Worm (Caenorhabditis elegans): Measurements from ENCODE around the gene K08D8.4.

K08D8.4 gene

ce11 chrIV:12893166-12893565, 16.6 kb downstream of the K08D8.4 start, which contains the start of gene K08D8.12:
Gene K08D8.12 (plus strand): TSS chrIV:12893466.
- TF ChIP-seq ama-1 (optimal IDR thresholded peaks at IDR 0.05) (no peak), fos-1 (tag; optimal IDR thresholded peaks at IDR 0.05) (no peak), C34F6.9 (tag; optimal IDR thresholded peaks at IDR 0.05) (no peak), unc-55 (GFP tag; optimal IDR thresholded peaks at IDR 0.05) (no peak), sma-3 (GFP tag; optimal IDR thresholded peaks at IDR 0.05) (no peak), lin-13 (GFP tag; optimal IDR thresholded peaks at IDR 0.05) (no peak)

DNA sequence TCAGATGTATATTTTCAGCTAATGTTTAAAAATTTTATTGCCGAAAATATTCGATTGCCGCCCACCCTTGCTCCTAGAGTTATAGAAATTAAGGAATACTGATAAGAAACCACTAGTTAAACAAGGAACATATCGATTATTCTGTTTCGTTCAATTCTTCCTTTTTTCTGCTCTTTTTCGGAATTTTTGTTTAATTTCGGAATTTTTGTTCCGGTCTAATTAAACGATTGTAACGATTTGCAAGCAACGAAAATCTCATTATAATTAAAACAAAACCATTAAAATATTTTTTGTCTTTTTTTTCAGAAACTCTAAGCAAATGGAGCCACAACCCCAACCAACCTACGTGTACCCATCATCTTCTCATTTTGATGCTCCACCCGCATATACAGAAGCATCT, 17.6 kb downstream of the K08D8.4 start, which contains the start of gene K08D8.1:
Gene K08D8.1, plus strand, starts transcription at position 301 of the 400 bp plus-strand sequence.
- no peak for TF ChIP-seq crh-2 (tag; optimal IDR thresholded peaks at IDR 0.05)
- TF ChIP-seq elt-1 (tag; optimal IDR thresholded peaks at IDR 0.05): no peak
- no peak for TF ChIP-seq nhr-10 (tag; optimal IDR thresholded peaks at IDR 0.05)
- no peak for TF ChIP-seq nhr-23 (tag; optimal IDR thresholded peaks at IDR 0.05)
- no peak for TF ChIP-seq nhr-6 (tag; optimal IDR thresholded peaks at IDR 0.05)

DNA sequence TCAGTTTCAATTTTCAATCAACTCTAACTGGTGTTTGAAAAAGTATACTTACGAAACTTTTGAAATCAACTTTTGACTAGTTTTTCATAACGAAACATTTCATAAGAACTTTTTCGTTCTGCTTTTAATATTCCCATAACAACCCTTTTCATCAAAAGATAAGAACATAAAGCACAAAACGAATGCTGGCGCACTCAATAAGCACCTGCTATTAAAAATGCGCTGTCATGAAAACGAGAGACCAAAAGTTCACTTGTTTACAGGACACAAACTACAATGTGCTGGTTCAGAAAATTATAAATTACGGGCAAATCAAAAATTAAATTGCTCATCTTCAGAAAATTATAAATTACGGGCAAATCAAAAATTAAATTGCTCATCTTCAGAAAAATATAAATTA, 18.7 kb downstream of the K08D8.4 start:
- TF ChIP-seq lin-13 (GFP tag; optimal IDR thresholded peaks at IDR 0.05) (no peak), skn-1 (tag; optimal IDR thresholded peaks at IDR 0.05) (no peak), lin-39 (tag; optimal IDR thresholded peaks at IDR 0.05) (no peak), fos-1 (tag; optimal IDR thresholded peaks at IDR 0.05) (peak; percentile 45), ztf-1 (GFP tag; conservative IDR thresholded peaks at IDR 0.05) (no peak), sma-9 (GFP tag; optimal IDR thresholded peaks at IDR 0.05) (peak; percentile 89), sma-9 (tag; optimal IDR thresholded peaks at IDR 0.05) (no peak)

DNA sequence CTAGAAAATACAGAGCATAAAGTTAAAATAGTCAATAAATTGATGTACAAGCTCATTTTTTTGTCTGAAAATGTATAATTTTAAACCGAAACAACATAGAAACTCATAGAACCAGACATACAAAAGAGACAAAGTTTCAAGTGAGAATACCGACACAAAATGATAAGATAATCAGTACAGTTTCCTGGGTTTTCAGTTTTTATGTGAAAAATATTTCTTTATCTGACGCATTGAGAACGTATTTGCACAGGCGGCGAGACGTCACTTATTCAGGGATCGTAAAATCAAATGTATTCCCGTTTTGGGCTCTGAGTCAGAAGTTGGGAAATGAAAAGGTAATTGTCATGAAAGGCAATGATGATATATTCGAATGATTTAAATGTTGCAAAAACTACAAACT, 19.4 kb downstream of the K08D8.4 start, which contains the start of gene K08D8.6:
Gene K08D8.6, minus strand, starts transcription at position 64 of the 400 bp plus-strand sequence.
- TF ChIP-seq fos-1 (tag; optimal IDR thresholded peaks at IDR 0.05) (peak; percentile 96), aly-2 (tag; optimal IDR thresholded peaks at IDR 0.05) (no peak), nhr-23 (tag; optimal IDR thresholded peaks at IDR 0.05) (no peak), snpc-4 (tag; optimal IDR thresholded peaks at IDR 0.05) (no peak), mdl-1 (tag; optimal IDR thresholded peaks at IDR 0.05) (no peak), ama-1 (optimal IDR thresholded peaks at IDR 0.05) (no peak), gmeb-1 (tag; optimal IDR thresholded peaks at IDR 0.05) (peak; percentile 15), dmd-4 (tag; optimal IDR thresholded peaks at IDR 0.05) (no peak), ztf-1 (GFP tag; conservative IDR thresholded peaks at IDR 0.05) (no peak), nhr-237 (tag; optimal IDR thresholded peaks at IDR 0.05) (no peak), sma-9 (GFP tag; optimal IDR thresholded peaks at IDR 0.05) (peak; percentile 70), sma-9 (tag; optimal IDR thresholded peaks at IDR 0.05) (no peak), peb-1 (tag; optimal IDR thresholded peaks at IDR 0.05) (no peak)

DNA sequence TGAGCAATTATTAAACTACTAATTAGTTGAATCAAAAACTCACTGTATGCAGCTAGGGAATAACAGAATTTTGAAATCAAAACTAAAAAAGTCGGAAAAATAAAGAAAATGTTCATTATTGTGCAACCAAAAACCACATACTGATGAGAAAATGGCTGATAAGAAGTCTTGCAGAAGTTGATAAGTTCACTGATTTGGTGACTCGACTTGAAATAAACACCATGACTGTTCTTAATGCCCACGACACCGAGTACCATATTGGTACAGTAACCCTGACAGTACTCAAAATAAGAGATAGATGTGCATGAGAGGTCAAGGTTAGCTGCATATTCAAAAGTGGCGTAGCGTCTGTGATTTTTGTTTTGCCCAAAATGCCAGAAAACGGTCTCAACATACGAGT, 23.8 kb downstream of the K08D8.4 start:
- TF ChIP-seq aly-2 (tag; optimal IDR thresholded peaks at IDR 0.05): no peak
- TF ChIP-seq fos-1 (tag; optimal IDR thresholded peaks at IDR 0.05): peak; percentile 67

ce11 chrIV:12883190-12883589, 26.6 kb downstream of the K08D8.4 start, which contains the start of gene ZK896.4:
Gene ZK896.4 (minus strand): TSS chrIV:12883290.
- TF ChIP-seq Y55F3AM.14 (GFP tag; optimal IDR thresholded peaks at IDR 0.05) (no peak), nhr-129 (tag; optimal IDR thresholded peaks at IDR 0.05) (no peak), nhr-77 (tag; optimal IDR thresholded peaks at IDR 0.05) (no peak), mdl-1 (tag; optimal IDR thresholded peaks at IDR 0.05) (no peak), nhr-237 (tag; optimal IDR thresholded peaks at IDR 0.05) (no peak), elt-3 (tag; optimal IDR thresholded peaks at IDR 0.05) (no peak), alr-1 (tag; optimal IDR thresholded peaks at IDR 0.05) (no peak)

DNA sequence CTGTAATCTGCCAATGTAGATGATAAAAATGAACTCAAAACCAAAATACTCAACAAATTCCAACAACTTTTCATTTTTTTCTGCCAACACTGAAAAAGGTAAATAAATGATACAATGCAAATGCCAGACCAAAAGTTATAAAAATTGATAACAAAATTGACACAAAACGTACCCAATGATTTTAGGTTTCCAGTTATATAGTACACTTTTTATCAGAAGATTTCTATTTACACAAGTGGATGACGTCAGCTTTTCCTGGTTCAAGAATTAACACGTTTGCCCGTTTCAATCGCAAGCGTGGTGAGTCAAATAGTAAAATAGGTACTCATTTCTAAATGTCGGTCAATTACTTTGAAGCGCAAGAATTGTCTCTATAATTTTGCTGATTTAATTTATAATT, 30.2 kb downstream of the K08D8.4 start, which contains the start of gene ZK896.5:
Gene ZK896.5, minus strand, starts transcription at position 89 of the 400 bp plus-strand sequence.
- no peak for TF ChIP-seq unc-62 (GFP tag; optimal IDR thresholded peaks at IDR 0.05)
- TF ChIP-seq crh-2 (tag; optimal IDR thresholded peaks at IDR 0.05): peak; percentile 18
- no peak for TF ChIP-seq nhr-23 (tag; optimal IDR thresholded peaks at IDR 0.05)
- TF ChIP-seq sma-9 (GFP tag; optimal IDR thresholded peaks at IDR 0.05): peak; percentile 84
- no peak for TF ChIP-seq sma-9 (tag; optimal IDR thresholded peaks at IDR 0.05)
- no peak for TF ChIP-seq gmeb-1 (tag; optimal IDR thresholded peaks at IDR 0.05)
- TF ChIP-seq fos-1 (tag; optimal IDR thresholded peaks at IDR 0.05): peak; percentile 88

All from whole organism, L2 larva.